Worm (Caenorhabditis elegans): Measurements from ENCODE around the gene F47C12.7.

DNA sequence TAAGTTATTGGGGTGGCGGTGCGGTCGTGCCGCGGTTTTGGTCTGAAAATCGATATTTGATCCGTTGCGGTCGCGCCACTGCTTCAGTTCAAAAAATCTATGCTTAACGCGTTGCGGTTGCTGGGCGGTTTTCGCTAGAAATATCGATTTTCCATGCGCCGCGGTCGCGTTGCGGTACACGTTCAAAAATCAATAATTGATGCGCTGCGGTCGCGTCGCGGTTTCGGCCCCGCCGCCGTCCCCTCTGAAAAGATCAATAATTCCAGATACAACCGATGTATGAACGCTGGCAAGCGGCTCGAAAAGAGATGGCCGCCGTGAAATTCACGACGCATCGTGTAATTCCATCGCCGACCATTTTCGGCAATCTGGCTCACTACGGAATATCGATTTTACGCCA lies 45.7 kb upstream of the F47C12.7 start:
- no peak for TF ChIP-seq T22C8.4 (GFP tag; IDR thresholded peaks at IDR 0.05)
- TF ChIP-seq ztf-29 (GFP tag; IDR thresholded peaks at IDR 0.05): no peak
- TF ChIP-seq ztf-23 (GFP tag; IDR thresholded peaks at IDR 0.05): no peak

Data from whole organism, midembryonic.